Fruit fly (Drosophila melanogaster): ENCODE data around the gene CG5078.

The CG5078 gene

DNA sequence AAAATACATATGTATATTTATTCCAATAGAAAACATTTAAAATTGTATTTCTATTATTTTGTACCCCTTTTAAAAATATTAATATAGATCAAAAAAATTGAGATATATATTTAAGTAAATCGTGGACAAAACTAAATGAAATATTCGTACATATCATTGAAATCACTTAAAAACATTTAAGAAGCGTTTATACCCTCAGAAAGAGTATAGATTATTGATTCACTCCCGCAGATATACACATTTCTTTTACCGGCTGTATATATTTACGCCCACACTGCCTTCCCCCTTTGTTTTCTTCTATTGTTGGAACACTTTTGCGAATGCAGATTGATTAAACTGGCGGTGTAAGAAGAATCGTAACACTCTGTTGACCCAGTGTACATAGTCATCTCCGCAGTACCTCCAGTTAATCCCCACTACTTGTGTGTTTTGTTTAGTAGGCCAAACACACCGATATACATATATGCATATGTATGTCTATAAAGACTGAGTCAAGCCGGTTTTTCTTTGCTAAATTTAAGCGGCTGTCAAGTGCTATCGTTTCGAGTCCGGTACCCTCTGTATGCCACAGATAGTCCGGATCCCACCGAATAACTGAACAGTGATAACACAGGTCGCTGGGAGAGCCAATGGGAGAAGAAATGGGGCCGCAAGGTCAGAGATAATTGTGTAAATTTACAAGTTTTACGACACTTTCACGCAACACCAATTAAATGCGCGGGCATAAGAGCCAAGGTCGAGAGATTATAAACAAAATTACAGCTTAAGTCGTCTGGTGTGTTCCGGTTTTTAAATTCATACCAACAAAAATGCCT is 34.1 kb upstream of the CG5078 start (continued):
- TF ChIP-seq Max (GFP tag; optimal IDR thresholded peaks at IDR 0.05) = peak; percentile 6
- TF ChIP-seq kay (GFP tag; optimal IDR thresholded peaks at IDR 0.05) = peak; percentile 17
- no peak for TF ChIP-seq CG42726 (GFP tag; IDR thresholded peaks at IDR 0.05; ENCODE audit: partially characterized antibody)
- TF ChIP-seq wdn (GFP tag; IDR thresholded peaks at IDR 0.05) = no peak
- peak in 1 of 2 experiments; percentile 83 for TF ChIP-seq Hr78 (GFP tag; optimal IDR thresholded peaks at IDR 0.05)
- peak; percentile 29 for TF ChIP-seq CG14965 (GFP tag; optimal IDR thresholded peaks at IDR 0.05; ENCODE audit: borderline replicate concordance)
- peak; percentile 64 for TF ChIP-seq kni (GFP tag; optimal IDR thresholded peaks at IDR 0.05)
- no peak for TF ChIP-seq CG14441 (GFP tag; IDR thresholded peaks at IDR 0.05)
- TF ChIP-seq CG17385 (GFP tag; optimal IDR thresholded peaks at IDR 0.05) = peak; percentile 43
- no peak for TF ChIP-seq sqz (GFP tag; optimal IDR thresholded peaks at IDR 0.05)
- TF ChIP-seq CG9215 (GFP tag; IDR thresholded peaks at IDR 0.05) = no peak
- TF ChIP-seq Dll (GFP tag; IDR thresholded peaks at IDR 0.05; ENCODE audit: partially characterized antibody) = no peak
- TF ChIP-seq Hey (tag; optimal IDR thresholded peaks at IDR 0.05) = peak; percentile 61
- TF ChIP-seq cwo (GFP tag; optimal IDR thresholded peaks at IDR 0.05) = no peak
- TF ChIP-seq Dref (GFP tag; IDR thresholded peaks at IDR 0.05) = no peak
- no peak for TF ChIP-seq CG17802 (tag; optimal IDR thresholded peaks at IDR 0.05)
- TF ChIP-seq CG17912 (GFP tag; optimal IDR thresholded peaks at IDR 0.05) = peak; percentile 64
- TF ChIP-seq danr (GFP tag; IDR thresholded peaks at IDR 0.05) = no peak
- no peak for TF ChIP-seq sna (GFP tag; IDR thresholded peaks at IDR 0.05; ENCODE audit: partially characterized antibody)
- no peak for TF ChIP-seq insv (GFP tag; optimal IDR thresholded peaks at IDR 0.05)
- TF ChIP-seq Optix (GFP tag; IDR thresholded peaks at IDR 0.05) = no peak
- no peak for TF ChIP-seq lmd (GFP tag; IDR thresholded peaks at IDR 0.05)
- TF ChIP-seq CG17612 (GFP tag; IDR thresholded peaks at IDR 0.05) = no peak
- TF ChIP-seq CG2889 (GFP tag; IDR thresholded peaks at IDR 0.05) = no peak
- TF ChIP-seq NfI (GFP tag; optimal IDR thresholded peaks at IDR 0.05) = peak; percentile 27
- TF ChIP-seq CG12942 (GFP tag; optimal IDR thresholded peaks at IDR 0.05) = peak; percentile 44
- no peak for TF ChIP-seq cas (GFP tag; IDR thresholded peaks at IDR 0.05)
- no peak for TF ChIP-seq D (optimal IDR thresholded peaks at IDR 0.05)
- TF ChIP-seq D (GFP tag; optimal IDR thresholded peaks at IDR 0.05) = peak; percentile 34
- no peak for TF ChIP-seq CG17186 (GFP tag; optimal IDR thresholded peaks at IDR 0.05)
- no peak for TF ChIP-seq pzg (GFP tag; optimal IDR thresholded peaks at IDR 0.05)
- TF ChIP-seq CoRest (tag; optimal IDR thresholded peaks at IDR 0.05) = peak; percentile 37
- TF ChIP-seq Sry-δ (GFP tag; optimal IDR thresholded peaks at IDR 0.05) = peak; percentile 1
- no peak for TF ChIP-seq Stat92E (GFP tag; optimal IDR thresholded peaks at IDR 0.05)
- no peak for TF ChIP-seq CG5245 (GFP tag; optimal IDR thresholded peaks at IDR 0.05)
- TF ChIP-seq phol (tag; optimal IDR thresholded peaks at IDR 0.05) = peak; percentile 31
- peak; percentile 52; the same call in 1 of the 2 replicates for TF ChIP-seq Awh (GFP tag; IDR thresholded peaks at IDR 0.05)
- peak; percentile 43 for TF ChIP-seq Lhr (GFP tag; optimal IDR thresholded peaks at IDR 0.05)
- peak; percentile 62 for TF ChIP-seq CG9727 (GFP tag; optimal IDR thresholded peaks at IDR 0.05)
- no peak for TF ChIP-seq Trl (optimal IDR thresholded peaks at IDR 0.05)
- peak; percentile 83 for TF ChIP-seq Trl (GFP tag; optimal IDR thresholded peaks at IDR 0.05)
- peak; percentile 72 for TF ChIP-seq CG12236 (GFP tag; optimal IDR thresholded peaks at IDR 0.05)
- no peak for TF ChIP-seq dati (GFP tag; IDR thresholded peaks at IDR 0.05)
- no peak for TF ChIP-seq Hand (GFP tag; optimal IDR thresholded peaks at IDR 0.05)
- no peak for TF ChIP-seq Tbp (GFP tag; optimal IDR thresholded peaks at IDR 0.05)
- no peak for TF ChIP-seq CG10565 (GFP tag; optimal IDR thresholded peaks at IDR 0.05)
- TF ChIP-seq CG43689 (GFP tag; IDR thresholded peaks at IDR 0.05) = no peak
- peak; percentile 56 for TF ChIP-seq CG7987 (GFP tag; optimal IDR thresholded peaks at IDR 0.05)
- TF ChIP-seq CG1792 (GFP tag; optimal IDR thresholded peaks at IDR 0.05) = peak; percentile 87
